Worm (Caenorhabditis elegans): ENCODE data around the gene C41H7.9.

DNA sequence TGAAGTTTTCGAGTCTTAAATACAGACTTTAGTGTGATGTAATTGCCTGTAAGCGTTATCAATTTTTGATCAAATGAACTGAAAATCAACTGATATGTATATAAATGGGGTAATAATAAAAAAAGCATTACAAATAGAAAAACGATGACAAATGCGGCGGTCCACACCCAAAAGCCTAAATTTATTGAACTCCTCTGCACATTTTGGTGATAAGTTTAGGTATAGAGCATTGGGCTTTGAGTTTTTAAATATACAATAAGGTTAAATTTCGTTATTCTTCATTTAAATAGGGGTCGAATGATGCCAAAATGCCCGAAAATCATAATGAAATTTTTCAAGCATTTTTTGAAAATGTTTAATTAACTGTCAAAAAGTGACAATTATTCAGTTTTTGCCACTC, 7.8 kb upstream of the C41H7.9 start, which contains the start of gene clec-3:
- TF ChIP-seq attf-4 (tag; optimal IDR thresholded peaks at IDR 0.05) (no peak), egl-27 (tag; optimal IDR thresholded peaks at IDR 0.05) (no peak), snpc-1.2 (GFP tag; IDR thresholded peaks at IDR 0.05) (no peak), snpc-4 (tag; optimal IDR thresholded peaks at IDR 0.05) (no peak), daf-16 (GFP tag; optimal IDR thresholded peaks at IDR 0.05) (no peak), daf-16 (tag; optimal IDR thresholded peaks at IDR 0.05) (no peak), mdt-29 (GFP tag; IDR thresholded peaks at IDR 0.05) (no peak)

Data from whole organism, L4 larva.